Fruit fly (Drosophila melanogaster) whole organism, prepupa: ENCODE data around the gene CG1812.

Source experiments
- Blimp-1 ChIP-seq: fragments of 200-800 bp; sonication (Bioruptor generic); optimal IDR thresholded peaks from 3 replicates; lab custom pipeline; 2017; ENCODE audit warnings: missing biosample characterization, missing genetic modification characterization, mild to moderate bottlenecking, moderate library complexity, missing genetic modification reagents
- CG10631 ChIP-seq: fragments of 200-800 bp; sonication (Bioruptor generic); optimal IDR thresholded peaks from 2 replicates; lab custom pipeline; 2016; ENCODE audit warnings: missing biosample characterization, missing genetic modification characterization
- CG10669 ChIP-seq: fragments of 200-800 bp; sonication (Bioruptor generic); optimal IDR thresholded peaks from 3 replicates; lab custom pipeline; 2018; ENCODE audit warnings: missing biosample characterization, mild to moderate bottlenecking, missing genetic modification characterization, moderate library complexity
- CG11294 ChIP-seq: fragments of 200-800 bp; sonication (Bioruptor generic); IDR thresholded peaks from 2 replicates; pipeline ENCODE4 v1.3.6; 2022; ENCODE audit warnings: missing biosample characterization, missing genetic modification characterization
- CG11762 ChIP-seq: fragments of 200-800 bp; sonication (Bioruptor generic); optimal IDR thresholded peaks from 3 replicates; lab custom pipeline; 2016; ENCODE audit warnings: missing biosample characterization, missing genetic modification characterization; ENCODE audit not compliant: insufficient read depth
- CG11902 ChIP-seq: fragments of 200-800 bp; sonication (Bioruptor generic); optimal IDR thresholded peaks from 3 replicates; lab custom pipeline; 2016; ENCODE audit warnings: missing biosample characterization, missing genetic modification characterization
- CG16779 ChIP-seq: fragments of 200-800 bp; sonication (Bioruptor generic); optimal IDR thresholded peaks from 3 replicates; lab custom pipeline; 2017; ENCODE audit warnings: missing biosample characterization, mild to moderate bottlenecking, missing genetic modification characterization
- CG3032 ChIP-seq: fragments of 200-800 bp; optimal IDR thresholded peaks from 2 replicates; lab custom pipeline; 2019; ENCODE audit warnings: missing biosample characterization, mild to moderate bottlenecking, missing genetic modification characterization, moderate library complexity
- CG31627 ChIP-seq: fragments of 200-800 bp; sonication (Bioruptor generic); optimal IDR thresholded peaks from 3 replicates; lab custom pipeline; 2016; ENCODE audit warnings: missing biosample characterization, missing genetic modification characterization
- CG32006 ChIP-seq: fragments of 200-800 bp; sonication (Bioruptor generic); optimal IDR thresholded peaks from 3 replicates; lab custom pipeline; 2017; ENCODE audit warnings: missing biosample characterization, mild to moderate bottlenecking, missing genetic modification characterization
- CG34406 ChIP-seq: fragments of 200-800 bp; sonication (Bioruptor generic); optimal IDR thresholded peaks from 3 replicates; lab custom pipeline; 2016; ENCODE audit warnings: missing biosample characterization, missing genetic modification characterization
- CG4318 ChIP-seq: fragments of 200-800 bp; sonication (Bioruptor generic); optimal IDR thresholded peaks from 3 replicates; lab custom pipeline; 2017; ENCODE audit warnings: missing biosample characterization, mild to moderate bottlenecking, missing genetic modification characterization
- CG6276 ChIP-seq: fragments of 200-800 bp; sonication (Bioruptor generic); optimal IDR thresholded peaks from 2 replicates; lab custom pipeline; 2017; ENCODE audit warnings: missing biosample characterization, mild to moderate bottlenecking, missing genetic modification characterization
- CG6792 ChIP-seq: fragments of 200-800 bp; sonication (Bioruptor generic); optimal IDR thresholded peaks from 3 replicates; lab custom pipeline; 2016; ENCODE audit warnings: missing biosample characterization, missing genetic modification characterization
- CG6808 ChIP-seq: fragments of 200-800 bp; sonication (Bioruptor generic); optimal IDR thresholded peaks from 3 replicates; lab custom pipeline; 2017; ENCODE audit warnings: missing biosample characterization, missing genetic modification characterization, mild to moderate bottlenecking, moderate library complexity, missing genetic modification reagents
- CG8119 ChIP-seq: fragments of 200-800 bp; sonication (Bioruptor generic); IDR thresholded peaks from 3 replicates; pipeline ENCODE4 v1.3.6; 2022; ENCODE audit warnings: missing biosample characterization, missing genetic modification characterization
- CG8319 ChIP-seq: fragments of 200-800 bp; sonication (Bioruptor generic); optimal IDR thresholded peaks from 3 replicates; lab custom pipeline; 2016; ENCODE audit warnings: missing biosample characterization, missing genetic modification characterization
- CG8632 ChIP-seq: fragments of 200-800 bp; sonication (Bioruptor generic); optimal IDR thresholded peaks from 3 replicates; lab custom pipeline; 2016; ENCODE audit warnings: missing biosample characterization, missing genetic modification characterization
- Eip75B ChIP-seq: fragments of 200-800 bp; sonication (Bioruptor generic); optimal IDR thresholded peaks from 3 replicates; lab custom pipeline; 2016; ENCODE audit warnings: missing biosample characterization, missing genetic modification characterization
- Eip78C ChIP-seq: fragments of 200-800 bp; sonication (Bioruptor generic); peaks from one replicate; lab custom pipeline; 2016; ENCODE audit warnings: missing biosample characterization, missing genetic modification characterization
- Eip93F ChIP-seq: fragments of 200-800 bp; sonication (Bioruptor generic); optimal IDR thresholded peaks from 2 replicates; lab custom pipeline; 2016; ENCODE audit warnings: missing biosample characterization, mild to moderate bottlenecking, missing genetic modification characterization
- Ets96B ChIP-seq: fragments of 200-800 bp; optimal IDR thresholded peaks from 2 replicates; lab custom pipeline; 2019; ENCODE audit warnings: missing biosample characterization, mild to moderate bottlenecking, missing genetic modification characterization, moderate library complexity
- Hr39 ChIP-seq: fragments of 200-800 bp; sonication (Bioruptor generic); optimal IDR thresholded peaks from 2 replicates; lab custom pipeline; 2016; ENCODE audit warnings: missing biosample characterization, missing genetic modification characterization
- Hr4 ChIP-seq: fragments of 200-800 bp; sonication (Bioruptor generic); optimal IDR thresholded peaks from 3 replicates; lab custom pipeline; 2016; ENCODE audit warnings: missing biosample characterization, missing genetic modification characterization
- Lpt ChIP-seq: fragments of 200-800 bp; sonication (Bioruptor generic); optimal IDR thresholded peaks from 3 replicates; lab custom pipeline; 2016; ENCODE audit warnings: missing biosample characterization, missing genetic modification characterization
- Met ChIP-seq: fragments of 200-800 bp; sonication (Bioruptor generic); optimal IDR thresholded peaks from 3 replicates; lab custom pipeline; 2016; ENCODE audit warnings: missing biosample characterization, missing genetic modification characterization
- OdsH ChIP-seq: fragments of 200-800 bp; sonication (Bioruptor generic); optimal IDR thresholded peaks from 3 replicates; lab custom pipeline; 2016; ENCODE audit warnings: missing biosample characterization, missing genetic modification characterization
- Sox102F ChIP-seq: fragments of 200-800 bp; sonication (Bioruptor generic); optimal IDR thresholded peaks from 2 replicates; lab custom pipeline; 2016; ENCODE audit warnings: missing biosample characterization, mild to moderate bottlenecking, missing genetic modification characterization
- Sox15 ChIP-seq: fragments of 200-800 bp; sonication (Bioruptor generic); optimal IDR thresholded peaks from 3 replicates; lab custom pipeline; 2016; ENCODE audit warnings: missing biosample characterization, missing genetic modification characterization
- achi ChIP-seq: fragments of 200-800 bp; sonication (Bioruptor generic); optimal IDR thresholded peaks from 3 replicates; lab custom pipeline; 2016; ENCODE audit warnings: missing biosample characterization, missing genetic modification characterization
- acj6 ChIP-seq: fragments of 200-800 bp; sonication (Bioruptor generic); optimal IDR thresholded peaks from 3 replicates; lab custom pipeline; 2016; ENCODE audit warnings: missing biosample characterization, missing genetic modification characterization
- dsx ChIP-seq: fragments of 200-800 bp; optimal IDR thresholded peaks from 3 replicates; lab custom pipeline; 2019; ENCODE audit warnings: missing biosample characterization, mild to moderate bottlenecking, missing genetic modification characterization, moderate library complexity; ENCODE audit not compliant: poor library complexity, severe bottlenecking
- eg ChIP-seq: fragments of 200-800 bp; sonication (Bioruptor generic); IDR thresholded peaks from 3 replicates; pipeline ENCODE4 v1.3.6; 2022; ENCODE audit warnings: missing biosample characterization, missing genetic modification characterization
- fd59A ChIP-seq: fragments of 200-800 bp; sonication (Bioruptor generic); optimal IDR thresholded peaks from 2 replicates; lab custom pipeline; 2017; ENCODE audit warnings: missing biosample characterization, mild to moderate bottlenecking, missing genetic modification characterization, missing genetic modification reagents
- lz ChIP-seq: fragments of 200-800 bp; sonication (Bioruptor generic); optimal IDR thresholded peaks from 3 replicates; lab custom pipeline; 2016; ENCODE audit warnings: missing biosample characterization, missing genetic modification characterization
- pdm3 ChIP-seq: fragments of 200-800 bp; sonication (Bioruptor generic); optimal IDR thresholded peaks from 3 replicates; lab custom pipeline; 2016; ENCODE audit warnings: missing biosample characterization, missing genetic modification characterization
- salr ChIP-seq, 2 experiments: fragments of 200-800 bp; sonication (Bioruptor generic); optimal IDR thresholded peaks; 3 replicates each; lab custom pipeline; 2016 to 2018; ENCODE audit warnings: missing biosample characterization in 2 of 2, missing genetic modification characterization in 2 of 2, mild to moderate bottlenecking in 1 of 2
- ss ChIP-seq, 2 experiments: fragments of 200-800 bp; sonication (Bioruptor generic); optimal IDR thresholded peaks; 2 replicates in 1 of 2; 3 replicates in 1 of 2; lab custom pipeline; 2017 to 2018; ENCODE audit warnings: mild to moderate bottlenecking in 2 of 2, missing biosample characterization in 2 of 2, missing genetic modification characterization in 2 of 2, moderate library complexity in 1 of 2
- svp ChIP-seq: fragments of 200-800 bp; sonication (Bioruptor generic); peaks from one replicate; lab custom pipeline; 2016; ENCODE audit warnings: missing biosample characterization, missing genetic modification characterization
- topi ChIP-seq: fragments of 200-800 bp; sonication (Bioruptor generic); optimal IDR thresholded peaks from 3 replicates; lab custom pipeline; 2016; ENCODE audit warnings: missing biosample characterization, missing genetic modification characterization
- vri ChIP-seq: fragments of 200-800 bp; sonication (Bioruptor generic); optimal IDR thresholded peaks from 3 replicates; lab custom pipeline; 2016; ENCODE audit warnings: missing biosample characterization, mild to moderate bottlenecking, missing genetic modification characterization

Gene CG1812

dm6 chrX:20501040-20501609, 10.2 kb upstream of the CG1812 start (continued):
- TF ChIP-seq CG4318 (GFP tag; lab: Kevin White, UChicago) (peak; percentile 90), CG31627 (peak; percentile 97), salr (GFP tag; optimal IDR thresholded peaks at IDR 0.05; lab: Kevin White, UChicago) (peak; percentile 62 to 95), Hr4 (peak; percentile 78), CG6276 (GFP tag; lab: Kevin White, UChicago) (peak; percentile 52), Lpt (GFP tag; lab: Kevin White, UChicago) (peak; percentile 93), CG10631 (GFP tag; lab: Kevin White, UChicago) (peak; percentile 94), fd59A (peak; percentile 96), pdm3 (GFP tag; lab: Kevin White, UChicago) (peak; percentile 96), eg (peak; percentile 93), CG11902 (GFP tag; lab: Kevin White, UChicago) (peak; percentile 60), vri (GFP tag; lab: Kevin White, UChicago) (peak; percentile 94), lz (GFP tag; lab: Kevin White, UChicago) (peak; percentile 98), CG8319 (GFP tag; lab: Kevin White, UChicago) (peak; percentile 52), dsx (peak; percentile 95), ss (GFP tag; optimal IDR thresholded peaks at IDR 0.05; lab: Kevin White, UChicago) (peak; percentile 92 to 96), acj6 (peak; percentile 95), CG3032 (tag; lab: Kevin White, UChicago) (peak; percentile 97), svp (peak; percentile 98), CG8119 (peak; percentile 94), achi (peak; percentile 95), Eip75B (GFP tag; lab: Kevin White, UChicago) (peak; percentile 98), topi (GFP tag; lab: Kevin White, UChicago) (peak; percentile 93), Blimp-1 (GFP tag; lab: Kevin White, UChicago) (peak; percentile 66), CG11294 (GFP tag; lab: Robert Waterston, UW) (peak; percentile 85), Met (GFP tag; lab: Kevin White, UChicago) (peak; percentile 97), Hr39 (peak; percentile 97), CG10669 (GFP tag; lab: Kevin White, UChicago) (peak; percentile 86), Sox15 (peak; percentile 77), CG6792 (GFP tag; lab: Kevin White, UChicago) (peak; percentile 96), Ets96B (peak; percentile 84), Eip93F (peak; percentile 91), CG34406 (GFP tag; lab: Kevin White, UChicago) (peak; percentile 93), CG16779 (tag; lab: Kevin White, UChicago) (peak; percentile 93)
- TF ChIP-seq, all 60 proteins: peak for 59

dm6 chrX:20501640-20502039, 9.7 kb upstream of the CG1812 start:
- TF ChIP-seq CG11762 (peak; percentile 10), OdsH (GFP tag; lab: Kevin White, UChicago) (peak; percentile 23), acj6 (peak; percentile 19), Eip78C (GFP tag; lab: Kevin White, UChicago) (peak; percentile 55), Sox102F (GFP tag; lab: Kevin White, UChicago) (no peak), CG3032 (tag; lab: Kevin White, UChicago) (peak; percentile 6), CG8632 (GFP tag; lab: Kevin White, UChicago) (no peak), CG10631 (GFP tag; lab: Kevin White, UChicago) (peak; percentile 12), CG10669 (GFP tag; lab: Kevin White, UChicago) (peak; percentile 7), CG6808 (GFP tag; lab: Kevin White, UChicago) (peak; percentile 7), CG32006 (peak; percentile 15), Hr39 (no peak)
